Fruit fly (Drosophila melanogaster) whole organism, prepupa: ENCODE results near the gene CG32373.

Experiments used
- Blimp-1 ChIP-seq: fragments of 200-800 bp; sonication (Bioruptor generic); optimal IDR thresholded peaks from 3 replicates; lab custom pipeline; 2017; ENCODE audit warnings: missing biosample characterization, missing genetic modification characterization, mild to moderate bottlenecking, moderate library complexity, missing genetic modification reagents
- CG10669 ChIP-seq: fragments of 200-800 bp; sonication (Bioruptor generic); optimal IDR thresholded peaks from 3 replicates; lab custom pipeline; 2018; ENCODE audit warnings: missing biosample characterization, mild to moderate bottlenecking, missing genetic modification characterization, moderate library complexity
- CG11294 ChIP-seq: fragments of 200-800 bp; sonication (Bioruptor generic); IDR thresholded peaks from 2 replicates; pipeline ENCODE4 v1.3.6; 2022; ENCODE audit warnings: missing biosample characterization, missing genetic modification characterization
- CG11902 ChIP-seq: fragments of 200-800 bp; sonication (Bioruptor generic); optimal IDR thresholded peaks from 3 replicates; lab custom pipeline; 2016; ENCODE audit warnings: missing biosample characterization, missing genetic modification characterization
- CG15336 ChIP-seq: fragments of 200-800 bp; sonication (Bioruptor generic); IDR thresholded peaks from 2 replicates; pipeline ENCODE4 v1.3.6; 2022; ENCODE audit warnings: missing biosample characterization, missing genetic modification characterization
- CG16779 ChIP-seq: fragments of 200-800 bp; sonication (Bioruptor generic); optimal IDR thresholded peaks from 3 replicates; lab custom pipeline; 2017; ENCODE audit warnings: missing biosample characterization, mild to moderate bottlenecking, missing genetic modification characterization
- CG6163 ChIP-seq: fragments of 200-800 bp; sonication (Bioruptor generic); IDR thresholded peaks from 3 replicates; pipeline ENCODE4 v1.3.6; 2022; ENCODE audit warnings: missing biosample characterization, missing genetic modification characterization
- CG6276 ChIP-seq: fragments of 200-800 bp; sonication (Bioruptor generic); optimal IDR thresholded peaks from 2 replicates; lab custom pipeline; 2017; ENCODE audit warnings: missing biosample characterization, mild to moderate bottlenecking, missing genetic modification characterization
- CG6808 ChIP-seq: fragments of 200-800 bp; sonication (Bioruptor generic); optimal IDR thresholded peaks from 3 replicates; lab custom pipeline; 2017; ENCODE audit warnings: missing biosample characterization, missing genetic modification characterization, mild to moderate bottlenecking, moderate library complexity, missing genetic modification reagents
- CG6854 ChIP-seq: fragments of 200-800 bp; sonication (Bioruptor generic); optimal IDR thresholded peaks from 2 replicates; lab custom pipeline; 2017; ENCODE audit warnings: missing biosample characterization, mild to moderate bottlenecking, missing genetic modification characterization
- CG8119 ChIP-seq: fragments of 200-800 bp; sonication (Bioruptor generic); IDR thresholded peaks from 3 replicates; pipeline ENCODE4 v1.3.6; 2022; ENCODE audit warnings: missing biosample characterization, missing genetic modification characterization
- CG8319 ChIP-seq: fragments of 200-800 bp; sonication (Bioruptor generic); optimal IDR thresholded peaks from 3 replicates; lab custom pipeline; 2016; ENCODE audit warnings: missing biosample characterization, missing genetic modification characterization
- CG9139 ChIP-seq: fragments of 200-800 bp; sonication (Bioruptor generic); optimal IDR thresholded peaks from 3 replicates; lab custom pipeline; 2017; ENCODE audit warnings: missing biosample characterization, mild to moderate bottlenecking, missing genetic modification characterization
- Eip78C ChIP-seq: fragments of 200-800 bp; sonication (Bioruptor generic); peaks from one replicate; lab custom pipeline; 2016; ENCODE audit warnings: missing biosample characterization, missing genetic modification characterization
- Eip93F ChIP-seq: fragments of 200-800 bp; sonication (Bioruptor generic); optimal IDR thresholded peaks from 2 replicates; lab custom pipeline; 2016; ENCODE audit warnings: missing biosample characterization, mild to moderate bottlenecking, missing genetic modification characterization
- Ets96B ChIP-seq: fragments of 200-800 bp; optimal IDR thresholded peaks from 2 replicates; lab custom pipeline; 2019; ENCODE audit warnings: missing biosample characterization, mild to moderate bottlenecking, missing genetic modification characterization, moderate library complexity
- Hr38 ChIP-seq: sonication (Bioruptor generic); optimal IDR thresholded peaks from 2 replicates; lab custom pipeline; 2016; ENCODE audit warnings: missing biosample characterization, missing genetic modification characterization
- Hr39 ChIP-seq: fragments of 200-800 bp; sonication (Bioruptor generic); optimal IDR thresholded peaks from 2 replicates; lab custom pipeline; 2016; ENCODE audit warnings: missing biosample characterization, missing genetic modification characterization
- Hr4 ChIP-seq: fragments of 200-800 bp; sonication (Bioruptor generic); optimal IDR thresholded peaks from 3 replicates; lab custom pipeline; 2016; ENCODE audit warnings: missing biosample characterization, missing genetic modification characterization
- Lpt ChIP-seq: fragments of 200-800 bp; sonication (Bioruptor generic); optimal IDR thresholded peaks from 3 replicates; lab custom pipeline; 2016; ENCODE audit warnings: missing biosample characterization, missing genetic modification characterization
- Sox102F ChIP-seq: fragments of 200-800 bp; sonication (Bioruptor generic); optimal IDR thresholded peaks from 2 replicates; lab custom pipeline; 2016; ENCODE audit warnings: missing biosample characterization, mild to moderate bottlenecking, missing genetic modification characterization
- Sox14 ChIP-seq: fragments of 200-800 bp; sonication (Bioruptor generic); optimal IDR thresholded peaks from 3 replicates; lab custom pipeline; 2016; ENCODE audit warnings: missing biosample characterization, missing genetic modification characterization
- Sox15 ChIP-seq: fragments of 200-800 bp; sonication (Bioruptor generic); optimal IDR thresholded peaks from 3 replicates; lab custom pipeline; 2016; ENCODE audit warnings: missing biosample characterization, missing genetic modification characterization
- achi ChIP-seq: fragments of 200-800 bp; sonication (Bioruptor generic); optimal IDR thresholded peaks from 3 replicates; lab custom pipeline; 2016; ENCODE audit warnings: missing biosample characterization, missing genetic modification characterization
- cyc ChIP-seq: fragments of 200-800 bp; sonication (Bioruptor generic); optimal IDR thresholded peaks from 3 replicates; lab custom pipeline; 2016; ENCODE audit warnings: missing biosample characterization, missing genetic modification characterization
- dac ChIP-seq: fragments of 200-800 bp; sonication (Bioruptor generic); optimal IDR thresholded peaks from 2 replicates; lab custom pipeline; 2017; ENCODE audit warnings: missing biosample characterization, mild to moderate bottlenecking, missing genetic modification characterization
- dsx ChIP-seq: fragments of 200-800 bp; optimal IDR thresholded peaks from 3 replicates; lab custom pipeline; 2019; ENCODE audit warnings: missing biosample characterization, mild to moderate bottlenecking, missing genetic modification characterization, moderate library complexity; ENCODE audit not compliant: poor library complexity, severe bottlenecking
- eg ChIP-seq: fragments of 200-800 bp; sonication (Bioruptor generic); IDR thresholded peaks from 3 replicates; pipeline ENCODE4 v1.3.6; 2022; ENCODE audit warnings: missing biosample characterization, missing genetic modification characterization
- esn ChIP-seq: fragments of 200-800 bp; sonication (Bioruptor generic); optimal IDR thresholded peaks from 2 replicates; lab custom pipeline; 2016; ENCODE audit warnings: missing biosample characterization, mild to moderate bottlenecking, missing genetic modification characterization, moderate library complexity
- fd85E ChIP-seq: fragments of 200-800 bp; sonication (Bioruptor generic); optimal IDR thresholded peaks from 3 replicates; lab custom pipeline; 2016; ENCODE audit warnings: missing biosample characterization, missing genetic modification characterization
- fkh ChIP-seq: fragments of 200-800 bp; sonication (Bioruptor generic); optimal IDR thresholded peaks from 3 replicates; lab custom pipeline; 2017; ENCODE audit warnings: missing biosample characterization, mild to moderate bottlenecking, missing genetic modification characterization, moderate library complexity
- net ChIP-seq: fragments of 200-800 bp; sonication (Bioruptor generic); optimal IDR thresholded peaks from 3 replicates; lab custom pipeline; 2016; ENCODE audit warnings: missing biosample characterization, missing genetic modification characterization
- pdm3 ChIP-seq: fragments of 200-800 bp; sonication (Bioruptor generic); optimal IDR thresholded peaks from 3 replicates; lab custom pipeline; 2016; ENCODE audit warnings: missing biosample characterization, missing genetic modification characterization
- salr ChIP-seq, 2 experiments: fragments of 200-800 bp; sonication (Bioruptor generic); optimal IDR thresholded peaks; 3 replicates each; lab custom pipeline; 2016 to 2018; ENCODE audit warnings: missing biosample characterization in 2 of 2, missing genetic modification characterization in 2 of 2, mild to moderate bottlenecking in 1 of 2
- ss ChIP-seq, 2 experiments: fragments of 200-800 bp; sonication (Bioruptor generic); optimal IDR thresholded peaks; 2 replicates in 1 of 2; 3 replicates in 1 of 2; lab custom pipeline; 2017 to 2018; ENCODE audit warnings: mild to moderate bottlenecking in 2 of 2, missing biosample characterization in 2 of 2, missing genetic modification characterization in 2 of 2, moderate library complexity in 1 of 2
- svp ChIP-seq: fragments of 200-800 bp; sonication (Bioruptor generic); peaks from one replicate; lab custom pipeline; 2016; ENCODE audit warnings: missing biosample characterization, missing genetic modification characterization
- vri ChIP-seq: fragments of 200-800 bp; sonication (Bioruptor generic); optimal IDR thresholded peaks from 3 replicates; lab custom pipeline; 2016; ENCODE audit warnings: missing biosample characterization, mild to moderate bottlenecking, missing genetic modification characterization

Gene CG32373

DNA sequence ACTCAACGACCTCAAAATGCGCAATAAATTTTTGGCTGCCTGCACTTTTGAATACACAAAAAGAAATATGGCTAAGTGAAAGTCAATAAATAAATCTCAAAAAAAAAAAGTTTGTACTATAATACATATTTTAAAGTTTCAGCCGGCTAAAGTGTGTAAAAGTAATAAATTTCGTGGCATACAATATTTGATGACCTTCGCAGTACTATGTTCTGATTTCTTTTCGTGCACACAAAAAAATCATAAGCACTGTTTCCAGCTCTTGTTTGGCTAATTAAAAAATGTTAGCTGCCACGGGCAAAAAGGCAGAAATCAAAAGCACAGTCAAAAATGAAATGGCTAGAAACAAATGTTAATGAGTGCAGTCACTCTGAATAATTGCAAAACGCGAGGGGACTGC, 141.9 kb downstream of the CG32373 start (continued):
- TF ChIP-seq CG16779 (tag; lab: Kevin White, UChicago) (no peak), esn (peak; percentile 89), CG8319 (peak; percentile 23), Sox15 (GFP tag; lab: Kevin White, UChicago) (peak; percentile 18), Ets96B (tag; lab: Kevin White, UChicago) (no peak)

DNA sequence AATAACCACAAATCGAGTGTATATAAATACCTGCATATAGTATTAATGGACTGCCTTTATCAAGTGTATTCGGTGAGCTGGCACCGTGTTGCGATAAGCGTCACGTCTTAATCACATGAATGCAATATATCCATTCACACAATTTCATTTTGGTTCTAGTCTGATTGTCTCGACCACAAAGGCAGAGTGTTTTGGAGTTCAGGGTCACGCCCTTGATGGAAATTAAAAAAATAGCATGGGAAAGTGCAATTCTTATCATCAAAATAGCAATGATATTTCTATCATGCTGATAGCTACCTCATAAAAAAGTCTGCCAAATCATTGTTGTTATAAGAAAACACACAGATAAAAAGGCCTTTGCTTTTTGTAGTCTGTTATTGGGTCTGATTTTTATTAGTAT, 142.4 kb downstream of the CG32373 start:
- TF ChIP-seq Eip93F = peak; percentile 6
- TF ChIP-seq svp (GFP tag; lab: Kevin White, UChicago) = peak; percentile 92
- no peak for TF ChIP-seq Hr4
- TF ChIP-seq, all 60 proteins: peak for 2

DNA sequence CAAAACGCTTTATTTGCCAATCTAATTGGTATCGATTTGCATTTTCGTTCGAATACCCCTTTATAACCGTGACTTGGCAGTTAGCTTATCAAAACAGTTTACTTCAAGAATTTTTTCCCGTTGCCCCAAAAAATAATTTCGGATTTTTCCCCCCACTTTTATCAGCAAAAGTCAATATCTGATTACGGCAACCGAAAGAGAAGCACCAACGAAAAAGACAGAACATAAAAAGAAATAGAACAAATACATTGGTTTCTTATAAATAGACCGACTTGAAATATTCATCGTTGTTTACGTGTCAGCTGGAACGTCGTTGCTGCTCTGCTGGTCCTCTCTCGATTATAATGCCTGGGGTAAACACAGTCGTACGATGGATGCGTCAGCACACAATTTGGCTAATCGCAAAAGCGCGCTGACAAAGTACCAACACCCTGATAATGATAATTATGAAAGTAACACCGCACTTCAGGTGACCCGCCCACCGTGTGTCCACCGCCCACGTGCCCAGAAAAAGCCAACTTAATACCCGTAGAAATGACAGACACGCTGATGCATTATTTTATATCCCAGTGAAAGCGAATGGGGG, 151.1 kb downstream of the CG32373 start:
- no peak for TF ChIP-seq CG8319
- TF ChIP-seq fkh (GFP tag; lab: Kevin White, UChicago) = peak; percentile 52
- TF ChIP-seq svp (GFP tag; lab: Kevin White, UChicago) = peak; percentile 5
- TF ChIP-seq vri (GFP tag; lab: Kevin White, UChicago) = peak; percentile 82
- TF ChIP-seq salr (GFP tag; optimal IDR thresholded peaks at IDR 0.05; lab: Kevin White, UChicago) = no peak

dm6 chr3L:7804406-7805327, 154.3 kb downstream of the CG32373 start:
- TF ChIP-seq svp (GFP tag; lab: Kevin White, UChicago) = peak; percentile 72
- TF ChIP-seq Hr38 (GFP tag; lab: Kevin White, UChicago) = no peak
- peak; percentile 9 for TF ChIP-seq Lpt (GFP tag; lab: Kevin White, UChicago)
- no peak for TF ChIP-seq Hr39 (GFP tag; lab: Kevin White, UChicago)
- peak; percentile 4 for TF ChIP-seq Ets96B (tag; lab: Kevin White, UChicago)
- TF ChIP-seq CG11294 (GFP tag; lab: Robert Waterston, UW) = no peak
- TF ChIP-seq CG6276 (GFP tag; lab: Kevin White, UChicago) = no peak
- peak; percentile 50 to 65 for TF ChIP-seq ss (GFP tag; optimal IDR thresholded peaks at IDR 0.05; lab: Kevin White, UChicago)
- TF ChIP-seq CG16779 (tag; lab: Kevin White, UChicago) = no peak
- TF ChIP-seq CG9139 (GFP tag; lab: Kevin White, UChicago) = peak; percentile 59
- TF ChIP-seq Sox14 (GFP tag; lab: Kevin White, UChicago) = no peak
- TF ChIP-seq Eip78C (GFP tag; lab: Kevin White, UChicago) = peak; percentile 64
- TF ChIP-seq net (GFP tag; lab: Kevin White, UChicago) = peak; percentile 1
- TF ChIP-seq Sox15 (GFP tag; lab: Kevin White, UChicago) = no peak
- peak; percentile 39; the same call in 1 of the 2 replicates for TF ChIP-seq CG15336
- TF ChIP-seq achi (GFP tag; lab: Kevin White, UChicago) = peak; percentile 5
- no peak for TF ChIP-seq CG10669 (GFP tag; lab: Kevin White, UChicago)
- TF ChIP-seq salr (GFP tag; optimal IDR thresholded peaks at IDR 0.05; lab: Kevin White, UChicago) = peak in 1 of 2 experiments; percentile 6
- TF ChIP-seq CG8119 = peak; percentile 29; the same call in 1 of the 3 replicates
- TF ChIP-seq dsx = peak; percentile 62
- TF ChIP-seq CG11902 (GFP tag; lab: Kevin White, UChicago) = no peak
- peak; percentile 28 for TF ChIP-seq CG6808 (GFP tag; lab: Kevin White, UChicago)
- peak; percentile 3 for TF ChIP-seq CG6854 (GFP tag; lab: Kevin White, UChicago)
- TF ChIP-seq dac (GFP tag; lab: Kevin White, UChicago) = no peak
- no peak for TF ChIP-seq Blimp-1 (GFP tag; lab: Kevin White, UChicago)
- TF ChIP-seq vri (GFP tag; lab: Kevin White, UChicago) = peak; percentile 97
- peak; percentile 51 for TF ChIP-seq fd85E
- peak; percentile 18 for TF ChIP-seq Sox102F (GFP tag; lab: Kevin White, UChicago)
- TF ChIP-seq eg = peak; percentile 52; the same call in 2 of the 3 replicates
- peak; percentile 45; the same call in 2 of the 3 replicates for TF ChIP-seq CG6163 (GFP tag; lab: Robert Waterston, UW)
- no peak for TF ChIP-seq pdm3 (GFP tag; lab: Kevin White, UChicago)
- peak; percentile 14 for TF ChIP-seq esn
- TF ChIP-seq cyc = no peak
- TF ChIP-seq, all 60 proteins: peak for 20
